Fruit fly (Drosophila melanogaster): ENCODE measurements around the gene Pyroxd1.

Gene Pyroxd1

dm6 chr2L:20075234-20075803 is 15.9 kb upstream of the Pyroxd1 start, which contains the start of the genes pr and neb (continued):
- no peak for TF ChIP-seq sima (GFP tag; optimal IDR thresholded peaks at IDR 0.05)
- TF ChIP-seq BEAF-32 (GFP tag; optimal IDR thresholded peaks at IDR 0.05) = peak; percentile 51
- TF ChIP-seq CG16815 (GFP tag; optimal IDR thresholded peaks at IDR 0.05) = no peak
- TF ChIP-seq eve (GFP tag; optimal IDR thresholded peaks at IDR 0.05) = peak in 1 of 2 experiments; percentile 2
- TF ChIP-seq Nf-YC (tag; optimal IDR thresholded peaks at IDR 0.05) = peak; percentile 49
- no peak for TF ChIP-seq CG12236 (GFP tag; optimal IDR thresholded peaks at IDR 0.05)
- TF ChIP-seq Mrtf (GFP tag; IDR thresholded peaks at IDR 0.05) = 0 out of 3 replicates have a peak, but pooled peaks have one; percentile 56
- peak; percentile 78 for TF ChIP-seq CG12391 (tag; optimal IDR thresholded peaks at IDR 0.05)
- no peak for TF ChIP-seq MTF-1 (GFP tag; optimal IDR thresholded peaks at IDR 0.05; ENCODE audit: borderline replicate concordance)
- no peak for TF ChIP-seq CG11560 (tag; IDR thresholded peaks at IDR 0.05)
- TF ChIP-seq Usf (GFP tag; optimal IDR thresholded peaks at IDR 0.05) = no peak
- TF ChIP-seq rib (GFP tag; IDR thresholded peaks at IDR 0.05) = peak; percentile 17; the same call in 1 of the 2 replicates
- peak; percentile 7 for TF ChIP-seq gro (GFP tag; optimal IDR thresholded peaks at IDR 0.05)
- TF ChIP-seq caup (GFP tag; optimal IDR thresholded peaks at IDR 0.05; ENCODE audit: severe bottlenecking) = peak; percentile 41
- no peak for TF ChIP-seq Gsc (GFP tag; IDR thresholded peaks at IDR 0.05)
- TF ChIP-seq org-1 (GFP tag; optimal IDR thresholded peaks at IDR 0.05) = no peak
- no peak for TF ChIP-seq br (optimal IDR thresholded peaks at IDR 0.05)
- TF ChIP-seq kay (GFP tag; optimal IDR thresholded peaks at IDR 0.05) = no peak
- TF ChIP-seq ara (GFP tag; IDR thresholded peaks at IDR 0.05) = no peak
- TF ChIP-seq CG4282 (GFP tag; optimal IDR thresholded peaks at IDR 0.05) = no peak
- peak; percentile 83 for TF ChIP-seq row (GFP tag; IDR thresholded peaks at IDR 0.05)
- TF ChIP-seq CG11504 (tag; optimal IDR thresholded peaks at IDR 0.05) = peak; percentile 78
- no peak for TF ChIP-seq CG2889 (GFP tag; IDR thresholded peaks at IDR 0.05)
- TF ChIP-seq Poxn (GFP tag; IDR thresholded peaks at IDR 0.05) = no peak
- TF ChIP-seq Drgx (GFP tag; IDR thresholded peaks at IDR 0.05) = no peak
- TF ChIP-seq Xbp1 (GFP tag; optimal IDR thresholded peaks at IDR 0.05) = peak; percentile 57
- peak; percentile 52 for TF ChIP-seq stwl (tag; optimal IDR thresholded peaks at IDR 0.05)
- TF ChIP-seq Bteb2 (GFP tag; optimal IDR thresholded peaks at IDR 0.05) = peak; percentile 33
- TF ChIP-seq seq (GFP tag; IDR thresholded peaks at IDR 0.05) = peak; percentile 48; the same call in 1 of the 2 replicates
- TF ChIP-seq CG11398 (GFP tag; optimal IDR thresholded peaks at IDR 0.05) = no peak
- no peak for TF ChIP-seq CG7928 (GFP tag; optimal IDR thresholded peaks at IDR 0.05)
- TF ChIP-seq cas (GFP tag; IDR thresholded peaks at IDR 0.05) = 0 out of 2 replicates have a peak, but pooled peaks have one; percentile 12
- peak; percentile 40 for TF ChIP-seq Oli (tag; optimal IDR thresholded peaks at IDR 0.05)
- TF ChIP-seq grn (GFP tag; optimal IDR thresholded peaks at IDR 0.05) = no peak
- TF ChIP-seq klu (GFP tag; IDR thresholded peaks at IDR 0.05) = peak; percentile 41; the same call in 1 of the 2 replicates
- TF ChIP-seq MESR4 (GFP tag; optimal IDR thresholded peaks at IDR 0.05) = peak; percentile 49
- peak; percentile 49 for TF ChIP-seq HmgZ (tag; optimal IDR thresholded peaks at IDR 0.05)
- TF ChIP-seq CG15073 (GFP tag; optimal IDR thresholded peaks at IDR 0.05) = no peak
- no peak for TF ChIP-seq croc (GFP tag; conservative IDR thresholded peaks at IDR 0.05)
- peak; percentile 72 for TF ChIP-seq pzg (GFP tag; optimal IDR thresholded peaks at IDR 0.05)
- TF ChIP-seq Dip3 (GFP tag; optimal IDR thresholded peaks at IDR 0.05) = peak; percentile 24
- no peak for TF ChIP-seq CG17359 (tag; optimal IDR thresholded peaks at IDR 0.05)
- TF ChIP-seq onecut (GFP tag; IDR thresholded peaks at IDR 0.05) = peak; percentile 54
- TF ChIP-seq GATAe (GFP tag; conservative IDR thresholded peaks at IDR 0.05) = no peak
- no peak for TF ChIP-seq CG4360 (GFP tag; IDR thresholded peaks at IDR 0.05)
- TF ChIP-seq HLH3B (GFP tag; IDR thresholded peaks at IDR 0.05) = peak; percentile 57
- peak; percentile 46 for TF ChIP-seq CG10209 (GFP tag; optimal IDR thresholded peaks at IDR 0.05)
- no peak for TF ChIP-seq toy (GFP tag; IDR thresholded peaks at IDR 0.05)
- no peak for TF ChIP-seq cad (GFP tag; optimal IDR thresholded peaks at IDR 0.05)
- no peak for TF ChIP-seq CG7271 (tag; optimal IDR thresholded peaks at IDR 0.05)
- TF ChIP-seq prd (optimal IDR thresholded peaks at IDR 0.05) = no peak
- no peak for TF ChIP-seq prd (GFP tag; IDR thresholded peaks at IDR 0.05)
